Worm (Caenorhabditis elegans): Measurements from ENCODE around the gene F29A7.8.
A peak's percentile ranks its signal among the peaks of the same experiment; 100 is the strongest.

The F29A7.8 gene

DNA sequence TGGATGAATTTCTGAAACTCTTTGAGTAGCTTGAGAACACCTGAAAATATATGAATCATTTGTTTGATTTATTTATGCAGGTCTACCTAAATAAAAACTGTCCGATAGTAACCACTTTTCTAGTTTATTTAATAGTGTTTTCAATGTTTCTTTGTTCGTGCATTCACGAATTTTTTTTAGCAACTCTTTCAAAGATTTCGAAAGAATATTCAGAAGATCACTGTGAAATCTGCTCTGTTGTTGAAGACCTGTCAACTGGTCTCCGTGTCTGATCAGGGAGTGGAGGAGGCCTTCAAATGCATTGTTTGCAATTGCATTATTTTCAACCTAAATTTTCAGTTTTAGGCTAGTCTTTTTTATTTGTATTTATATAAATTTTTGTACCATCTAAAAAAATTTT lies 47.9 kb downstream of the F29A7.8 start, which contains the start of gene T05A8.1:
T05A8.1 (minus strand) TSS at position 101 of the 400 bp plus-strand sequence.
- TF ChIP-seq nhr-25 (tag; optimal IDR thresholded peaks at IDR 0.05) (no peak), ZK546.5 (tag; optimal IDR thresholded peaks at IDR 0.05) (no peak), dmd-4 (tag; optimal IDR thresholded peaks at IDR 0.05) (no peak), alr-1 (tag; optimal IDR thresholded peaks at IDR 0.05) (no peak), lin-39 (tag; optimal IDR thresholded peaks at IDR 0.05) (no peak), mbf-1 (tag; optimal IDR thresholded peaks at IDR 0.05) (no peak), Y55F3AM.14 (GFP tag; optimal IDR thresholded peaks at IDR 0.05) (no peak), mdl-1 (tag; optimal IDR thresholded peaks at IDR 0.05) (no peak), sma-9 (GFP tag; optimal IDR thresholded peaks at IDR 0.05) (no peak), sma-9 (tag; optimal IDR thresholded peaks at IDR 0.05) (no peak), egl-27 (tag; optimal IDR thresholded peaks at IDR 0.05) (no peak), gmeb-1 (tag; optimal IDR thresholded peaks at IDR 0.05) (no peak), aly-2 (tag; optimal IDR thresholded peaks at IDR 0.05) (no peak), nhr-10 (tag; optimal IDR thresholded peaks at IDR 0.05) (no peak), zag-1 (tag; optimal IDR thresholded peaks at IDR 0.05) (no peak), nhr-129 (tag; optimal IDR thresholded peaks at IDR 0.05) (no peak), lin-11 (tag; optimal IDR thresholded peaks at IDR 0.05) (no peak)

- peak; percentile 37 for TF ChIP-seq sma-9 (GFP tag; optimal IDR thresholded peaks at IDR 0.05)
- TF ChIP-seq sma-9 (tag; optimal IDR thresholded peaks at IDR 0.05), result no peak
- TF ChIP-seq nhr-129 (tag; optimal IDR thresholded peaks at IDR 0.05), result peak; percentile 45
- TF ChIP-seq unc-55 (GFP tag; optimal IDR thresholded peaks at IDR 0.05), result peak; percentile 48
- peak; percentile 13 for TF ChIP-seq C34F6.9 (tag; optimal IDR thresholded peaks at IDR 0.05)
- TF ChIP-seq lin-13 (GFP tag; optimal IDR thresholded peaks at IDR 0.05), result no peak
These were observed 50.0 kb downstream of the F29A7.8 start, which contains the start of gene Y47G7B.2 for ce11 chrII:2707872-2708271. Y47G7B.2 (minus strand) TSS chrII:2708014.
